Worm (Caenorhabditis elegans): Measurements from ENCODE around the gene sgt-1.
"Not testable (repeated sequence)": the region's sequence is repeated elsewhere in the genome, so short reads cannot be mapped to it uniquely, and the experiment has no call there.

sgt-1 gene

DNA sequence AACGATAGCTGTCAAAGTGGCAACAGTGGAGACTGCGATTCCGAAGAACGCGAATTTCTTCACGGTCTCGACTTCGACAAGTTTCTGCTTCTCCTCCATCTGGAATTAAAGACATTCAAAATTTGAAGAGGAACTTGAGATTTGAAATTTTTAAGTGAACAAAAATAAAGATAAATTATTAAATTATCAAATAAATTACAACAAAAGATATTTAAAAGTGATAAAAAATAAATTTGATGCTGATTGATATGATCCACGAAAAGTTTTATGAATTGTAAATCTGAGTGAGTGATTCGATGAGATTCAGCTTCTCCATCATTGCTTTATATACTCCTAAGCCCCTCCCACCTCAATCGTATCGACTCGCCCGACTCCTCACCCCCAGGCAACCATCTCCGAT, 36.1 kb downstream of the sgt-1 start, which contains the start of gene col-17:
Gene col-17 (minus strand): TSS at position 101 of the 400 bp plus-strand sequence.
- no peak for TF ChIP-seq aly-2 (tag; optimal IDR thresholded peaks at IDR 0.05)
- TF ChIP-seq lin-13 (GFP tag; optimal IDR thresholded peaks at IDR 0.05): no peak
- no peak for TF ChIP-seq ceh-16 (tag; optimal IDR thresholded peaks at IDR 0.05)
- no peak for TF ChIP-seq nhr-237 (tag; optimal IDR thresholded peaks at IDR 0.05)
- TF ChIP-seq nhr-11 (tag; optimal IDR thresholded peaks at IDR 0.05): no peak
- TF ChIP-seq ztf-11 (tag; optimal IDR thresholded peaks at IDR 0.05): no peak
- TF ChIP-seq unc-39 (tag; optimal IDR thresholded peaks at IDR 0.05): no peak
- TF ChIP-seq mab-5 (tag; optimal IDR thresholded peaks at IDR 0.05): no peak
- TF ChIP-seq Y55F3AM.14 (GFP tag; optimal IDR thresholded peaks at IDR 0.05): no peak

DNA sequence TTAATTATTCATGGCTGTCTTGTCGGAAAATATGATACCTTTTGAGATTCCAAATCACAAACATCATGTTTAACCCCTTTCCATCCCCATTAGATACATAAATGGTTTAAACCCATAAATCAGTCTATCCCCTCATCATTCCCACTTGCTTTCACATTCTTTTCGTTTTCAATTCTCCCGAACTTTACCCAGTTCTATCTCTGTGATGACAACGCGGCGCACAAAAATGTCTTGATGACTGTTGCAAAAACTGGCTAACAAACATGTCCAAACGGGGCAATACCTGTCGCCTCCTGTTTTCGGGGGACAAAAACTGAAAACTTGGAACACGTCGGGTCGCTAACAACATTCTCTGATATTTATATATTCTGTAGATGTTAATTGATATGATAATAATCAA, 37.6 kb downstream of the sgt-1 start:
- TF ChIP-seq unc-62 (GFP tag; optimal IDR thresholded peaks at IDR 0.05) (peak; percentile 56), nhr-21 (tag; optimal IDR thresholded peaks at IDR 0.05) (peak; percentile 84), lin-13 (GFP tag; optimal IDR thresholded peaks at IDR 0.05) (no peak), nhr-25 (tag; optimal IDR thresholded peaks at IDR 0.05) (peak; percentile 47), ama-1 (optimal IDR thresholded peaks at IDR 0.05) (peak; percentile 81), crh-2 (tag; optimal IDR thresholded peaks at IDR 0.05) (no peak), fos-1 (tag; optimal IDR thresholded peaks at IDR 0.05) (peak; percentile 27), elt-3 (tag; optimal IDR thresholded peaks at IDR 0.05) (peak; percentile 41), blmp-1 (tag; optimal IDR thresholded peaks at IDR 0.05; ENCODE audit: insufficient read depth) (peak; percentile 67), nhr-237 (tag; optimal IDR thresholded peaks at IDR 0.05) (no peak)

DNA sequence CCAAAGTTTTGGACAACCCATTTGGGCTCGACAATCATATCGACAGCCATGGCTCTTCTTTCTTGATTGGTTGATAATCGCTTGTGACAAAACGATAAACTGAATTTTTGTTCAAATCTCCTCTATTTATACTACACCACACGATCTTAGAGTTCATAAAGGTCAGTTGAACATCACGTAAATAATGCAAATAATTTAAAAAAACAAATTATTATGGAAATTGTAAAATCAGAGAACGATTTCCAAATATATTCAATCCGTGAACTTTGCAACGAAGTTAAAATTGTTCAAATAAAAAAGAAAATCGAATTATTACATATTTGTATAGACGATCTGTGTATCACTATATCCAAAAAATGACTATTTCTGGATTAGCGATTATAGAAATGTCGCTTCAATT, 40.2 kb downstream of the sgt-1 start, which contains the start of the genes mpst-4 and F11G11.14:
Gene mpst-4 (minus strand): TSS at position 101 of the 400 bp plus-strand sequence.
Gene F11G11.14 (plus strand): TSS at position 325 of the 400 bp plus-strand sequence.
- no peak for TF ChIP-seq nhr-21 (tag; optimal IDR thresholded peaks at IDR 0.05)
- TF ChIP-seq sma-9 (GFP tag; optimal IDR thresholded peaks at IDR 0.05): no peak
- TF ChIP-seq sma-9 (tag; optimal IDR thresholded peaks at IDR 0.05): no peak
- no peak for TF ChIP-seq elt-3 (tag; optimal IDR thresholded peaks at IDR 0.05)
- TF ChIP-seq gmeb-1 (tag; optimal IDR thresholded peaks at IDR 0.05): no peak
- TF ChIP-seq elt-1 (tag; optimal IDR thresholded peaks at IDR 0.05): no peak
- no peak for TF ChIP-seq ztf-1 (GFP tag; conservative IDR thresholded peaks at IDR 0.05)
- no peak for TF ChIP-seq nhr-12 (tag; optimal IDR thresholded peaks at IDR 0.05)
- TF ChIP-seq nhr-23 (tag; optimal IDR thresholded peaks at IDR 0.05): no peak
- no peak for TF ChIP-seq ama-1 (optimal IDR thresholded peaks at IDR 0.05)
- no peak for TF ChIP-seq R02D3.7 (tag; optimal IDR thresholded peaks at IDR 0.05)
- TF ChIP-seq lin-13 (GFP tag; optimal IDR thresholded peaks at IDR 0.05): no peak
- TF ChIP-seq nhr-11 (tag; optimal IDR thresholded peaks at IDR 0.05): no peak
- no peak for TF ChIP-seq nhr-6 (tag; optimal IDR thresholded peaks at IDR 0.05)
- TF ChIP-seq C34F6.9 (tag; optimal IDR thresholded peaks at IDR 0.05): no peak
- TF ChIP-seq mdl-1 (tag; optimal IDR thresholded peaks at IDR 0.05): no peak
- no peak for TF ChIP-seq mbf-1 (tag; optimal IDR thresholded peaks at IDR 0.05)

DNA sequence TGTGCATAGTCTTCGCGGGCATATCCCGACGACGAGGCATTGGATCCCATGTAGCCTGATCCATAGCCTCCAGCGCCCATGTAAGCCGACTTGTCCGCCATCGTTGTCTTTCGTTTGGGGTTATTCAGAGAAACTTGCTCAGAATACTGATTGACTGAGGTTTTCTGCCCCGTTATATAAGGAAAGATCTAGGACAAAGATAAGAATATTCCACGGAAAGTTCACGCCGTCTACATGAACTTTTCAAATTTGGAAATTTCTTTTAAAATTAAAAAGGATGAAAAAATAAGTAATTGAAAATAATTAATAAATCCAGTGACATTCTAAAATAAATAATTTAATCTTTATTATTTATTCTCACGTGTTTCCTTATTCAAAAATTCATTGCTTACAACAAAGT, 43.3 kb downstream of the sgt-1 start, which contains the start of the genes nspd-5 and F11G11.4:
Gene nspd-5 (minus strand): TSS at position 101 of the 400 bp plus-strand sequence.
Gene F11G11.4 (plus strand): TSS at position 335 of the 400 bp plus-strand sequence.
- not testable (repeated sequence) for TF ChIP-seq nhr-6, crh-2, ztf-4 (tag; optimal IDR thresholded peaks at IDR 0.05)

DNA sequence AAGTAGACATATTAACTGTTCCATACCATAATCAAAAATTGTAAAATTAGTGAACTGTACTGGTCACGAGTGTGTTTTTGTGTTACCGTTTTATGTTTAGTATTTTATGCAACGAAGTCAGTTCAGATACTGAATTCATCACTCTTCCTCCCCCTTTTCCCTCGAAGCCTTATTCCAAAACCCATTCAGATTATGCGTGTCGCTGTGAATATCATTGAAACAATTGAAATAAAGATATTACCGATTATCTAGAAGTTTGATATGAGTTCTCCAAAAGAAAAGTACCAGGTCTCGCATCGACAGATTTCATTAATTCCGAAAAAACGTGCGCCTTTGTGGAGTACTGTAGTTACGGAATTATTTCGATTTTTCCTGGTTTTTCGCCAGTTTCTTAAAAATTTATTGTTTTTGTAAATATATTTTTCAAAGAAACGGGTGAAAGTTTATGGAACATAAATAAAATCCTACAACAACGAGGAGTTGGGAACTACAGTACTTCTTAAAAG, 44.6 kb downstream of the sgt-1 start:
- no peak for TF ChIP-seq ceh-82 (tag; optimal IDR thresholded peaks at IDR 0.05)
- TF ChIP-seq ztf-4 (tag; optimal IDR thresholded peaks at IDR 0.05): peak; percentile 35
- TF ChIP-seq ama-1 (optimal IDR thresholded peaks at IDR 0.05): peak; percentile 59

DNA sequence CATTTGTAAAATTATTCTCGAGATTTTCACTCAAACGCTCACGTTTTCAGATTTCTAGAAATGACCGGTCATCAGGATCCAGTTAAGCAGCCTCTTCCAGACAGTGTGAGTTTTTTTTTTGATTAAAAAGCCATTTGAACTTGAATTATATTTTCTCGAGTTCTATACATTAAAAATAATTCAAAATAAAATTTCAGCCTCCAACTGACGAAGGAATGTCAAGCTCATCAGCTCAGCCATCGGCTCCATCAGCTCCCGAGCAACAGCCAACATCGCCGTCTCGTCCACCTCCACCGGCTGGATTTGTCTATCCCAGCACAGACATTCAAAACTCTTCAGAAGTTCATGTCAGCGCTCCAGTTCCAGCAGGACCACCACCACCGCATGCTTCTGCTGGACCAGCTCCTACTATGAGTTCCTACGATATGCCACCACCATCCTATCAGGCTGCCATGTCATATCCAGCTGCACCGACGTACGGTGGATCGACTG, 45.7 kb downstream of the sgt-1 start, which contains the start of gene F11G11.5:
Gene F11G11.5 (plus strand): TSS at position 51 of the 492 bp plus-strand sequence.
- TF ChIP-seq ama-1 (optimal IDR thresholded peaks at IDR 0.05): peak; percentile 68
- peak; percentile 33 for TF ChIP-seq ztf-4 (tag; optimal IDR thresholded peaks at IDR 0.05)
- TF ChIP-seq mab-5 (tag; optimal IDR thresholded peaks at IDR 0.05): no peak

Data from whole organism, L2 larva.